Fruit fly (Drosophila melanogaster) whole organism, embryonic: ENCODE measurements around the gene Nepl14.

ENCODE experiments used
- BEAF-32 ChIP-seq: fragments of 200-800 bp; sonication (Bioruptor generic); optimal IDR thresholded peaks from 3 replicates; lab custom pipeline; 2017; ENCODE audit warnings: missing biosample characterization, missing genetic modification characterization, mild to moderate bottlenecking, moderate library complexity, missing genetic modification reagents
- CG1024 ChIP-seq: fragments of 200-800 bp; sonication (Bioruptor generic); IDR thresholded peaks from 2 replicates; pipeline ENCODE4 v1.3.6; 2022; ENCODE audit warnings: missing biosample characterization, missing genetic modification characterization
- CG10654 ChIP-seq: fragments of 200-800 bp; sonication (Bioruptor generic); optimal IDR thresholded peaks from 2 replicates; lab custom pipeline; 2016; ENCODE audit warnings: missing biosample characterization, missing genetic modification characterization
- CG12071 ChIP-seq: fragments of 200-800 bp; sonication (Bioruptor generic); optimal IDR thresholded peaks from 3 replicates; lab custom pipeline; 2018; ENCODE audit warnings: missing biosample characterization, mild to moderate bottlenecking, missing genetic modification characterization
- CG12219 ChIP-seq: fragments of 200-800 bp; sonication (Bioruptor generic); optimal IDR thresholded peaks from 3 replicates; lab custom pipeline; 2018; ENCODE audit warnings: missing biosample characterization, mild to moderate bottlenecking, missing genetic modification characterization
- CG13296 ChIP-seq: fragments of 200-800 bp; sonication (Bioruptor generic); optimal IDR thresholded peaks from 3 replicates; lab custom pipeline; 2018; ENCODE audit warnings: missing biosample characterization, mild to moderate bottlenecking, missing genetic modification characterization
- CG13894 ChIP-seq: fragments of 200-800 bp; sonication (Bioruptor generic); optimal IDR thresholded peaks from 3 replicates; lab custom pipeline; 2018; ENCODE audit warnings: missing biosample characterization, mild to moderate bottlenecking, missing genetic modification characterization, moderate library complexity
- CG16813 ChIP-seq: fragments of 200-800 bp; sonication (Bioruptor generic); IDR thresholded peaks from 3 replicates; pipeline ENCODE4 v1.3.6; 2022; ENCODE audit warnings: missing biosample characterization, missing genetic modification characterization; ENCODE audit not compliant: partially characterized antibody
- CG16815 ChIP-seq: fragments of 200-800 bp; sonication (Bioruptor generic); optimal IDR thresholded peaks from 3 replicates; lab custom pipeline; 2017; ENCODE audit warnings: missing biosample characterization, mild to moderate bottlenecking, missing genetic modification characterization
- CG17359 ChIP-seq: fragments of 200-800 bp; sonication (Bioruptor generic); optimal IDR thresholded peaks from 3 replicates; lab custom pipeline; 2018; ENCODE audit warnings: missing biosample characterization, mild to moderate bottlenecking, missing genetic modification characterization, moderate library complexity
- CG17385 ChIP-seq: fragments of 200-800 bp; sonication (Bioruptor generic); optimal IDR thresholded peaks from 3 replicates; lab custom pipeline; 2018; ENCODE audit warnings: missing biosample characterization, mild to moderate bottlenecking, missing genetic modification characterization
- CG2202 ChIP-seq: fragments of 200-800 bp; sonication (Bioruptor generic); optimal IDR thresholded peaks from 2 replicates; lab custom pipeline; 2018; ENCODE audit warnings: missing biosample characterization, mild to moderate bottlenecking, missing genetic modification characterization
- CG2875 ChIP-seq: fragments of 200-800 bp; sonication (Bioruptor generic); optimal IDR thresholded peaks from 2 replicates; lab custom pipeline; 2017; ENCODE audit warnings: missing biosample characterization, mild to moderate bottlenecking, missing genetic modification characterization, missing genetic modification reagents
- CG30403 ChIP-seq: fragments of 200-800 bp; sonication (Bioruptor generic); optimal IDR thresholded peaks from 3 replicates; lab custom pipeline; 2016; ENCODE audit warnings: missing biosample characterization, missing genetic modification characterization
- CG3281 ChIP-seq: fragments of 200-800 bp; sonication (Bioruptor generic); optimal IDR thresholded peaks from 3 replicates; lab custom pipeline; 2017; ENCODE audit warnings: missing biosample characterization, mild to moderate bottlenecking, missing genetic modification characterization
- CG4730 ChIP-seq: fragments of 200-800 bp; sonication (Bioruptor generic); IDR thresholded peaks from 2 replicates; pipeline ENCODE4 v1.3.6; 2022; ENCODE audit warnings: missing biosample characterization, missing genetic modification characterization
- CG5245 ChIP-seq: fragments of 200-800 bp; sonication (Bioruptor generic); optimal IDR thresholded peaks from 3 replicates; lab custom pipeline; 2016; ENCODE audit warnings: missing biosample characterization, missing genetic modification characterization
- CG6654 ChIP-seq: fragments of 200-800 bp; sonication (Bioruptor generic); optimal IDR thresholded peaks from 2 replicates; lab custom pipeline; 2017; ENCODE audit warnings: missing biosample characterization, mild to moderate bottlenecking, missing genetic modification characterization
- CG8478 ChIP-seq: fragments of >200 bp; optimal IDR thresholded peaks from 2 replicates; lab custom pipeline; 2018
- CG9797 ChIP-seq: fragments of 200-800 bp; sonication (Bioruptor generic); optimal IDR thresholded peaks from 3 replicates; lab custom pipeline; 2018; ENCODE audit warnings: missing biosample characterization, mild to moderate bottlenecking, missing genetic modification characterization
- CHES-1-like ChIP-seq: fragments of 200-800 bp; sonication (Bioruptor generic); optimal IDR thresholded peaks from 2 replicates; lab custom pipeline; 2016; ENCODE audit warnings: missing biosample characterization, missing genetic modification characterization
- Dll ChIP-seq: fragments of 200-800 bp; sonication (Bioruptor generic); IDR thresholded peaks from 4 replicates; pipeline ENCODE4 v1.3.6; 2022; ENCODE audit warnings: missing biosample characterization, missing genetic modification characterization; ENCODE audit not compliant: partially characterized antibody
- Elba2 ChIP-seq: fragments of 200-800 bp; sonication (Bioruptor generic); optimal IDR thresholded peaks from 3 replicates; lab custom pipeline; 2016; ENCODE audit warnings: missing biosample characterization, missing genetic modification characterization
- HLH4C ChIP-seq: fragments of 200-800 bp; sonication (Bioruptor generic); IDR thresholded peaks from 3 replicates; pipeline ENCODE4 v1.3.6; 2022; ENCODE audit warnings: missing biosample characterization, missing genetic modification characterization; ENCODE audit not compliant: partially characterized antibody
- Hmr ChIP-seq: fragments of 200-800 bp; sonication (Bioruptor generic); optimal IDR thresholded peaks from 3 replicates; lab custom pipeline; 2017; ENCODE audit warnings: mild to moderate bottlenecking, missing biosample characterization, missing genetic modification reagents, missing genetic modification characterization
- Kr ChIP-seq: fragments of 200-800 bp; sonication (Bioruptor generic); optimal IDR thresholded peaks from 2 replicates; lab custom pipeline; 2017; ENCODE audit warnings: missing biosample characterization, mild to moderate bottlenecking, missing genetic modification characterization
- Max ChIP-seq: fragments of 200-800 bp; sonication (Bioruptor generic); optimal IDR thresholded peaks from 2 replicates; lab custom pipeline; 2016; ENCODE audit warnings: missing biosample characterization, mild to moderate bottlenecking, missing genetic modification characterization
- Med ChIP-seq: fragments of 200-800 bp; sonication (Bioruptor generic); peaks from one replicate; lab custom pipeline; 2016; ENCODE audit warnings: missing biosample characterization, missing genetic modification characterization, mild to moderate bottlenecking, inconsistent platforms, moderate library complexity
- Opbp ChIP-seq: fragments of 200-800 bp; sonication (Bioruptor generic); IDR thresholded peaks from 3 replicates; pipeline ENCODE4 v1.3.6; 2022; ENCODE audit warnings: missing biosample characterization, missing genetic modification characterization; ENCODE audit not compliant: partially characterized antibody
- Spps ChIP-seq: fragments of 200-800 bp; sonication (Bioruptor generic); optimal IDR thresholded peaks from 2 replicates; lab custom pipeline; 2018; ENCODE audit warnings: missing biosample characterization, mild to moderate bottlenecking, missing genetic modification characterization
- Usf ChIP-seq: fragments of 200-800 bp; sonication (Bioruptor generic); optimal IDR thresholded peaks from 2 replicates; lab custom pipeline; 2017; ENCODE audit warnings: missing genotype, missing biosample characterization, missing genetic modification characterization
- Vsx1 ChIP-seq: fragments of 200-800 bp; sonication (Bioruptor generic); optimal IDR thresholded peaks from 2 replicates; lab custom pipeline; 2017; ENCODE audit warnings: missing biosample characterization, mild to moderate bottlenecking, missing genetic modification characterization, missing genetic modification reagents
- abd-A ChIP-seq: fragments of 200-800 bp; sonication (Bioruptor generic); optimal IDR thresholded peaks from 3 replicates; lab custom pipeline; 2019; ENCODE audit warnings: missing biosample characterization, mild to moderate bottlenecking, missing genetic modification characterization, moderate library complexity
- ac ChIP-seq: fragments of 200-800 bp; sonication (Bioruptor generic); optimal IDR thresholded peaks from 3 replicates; lab custom pipeline; 2017; ENCODE audit warnings: missing biosample characterization, mild to moderate bottlenecking, missing genetic modification characterization
- bbx ChIP-seq: fragments of 200-800 bp; sonication (Bioruptor generic); IDR thresholded peaks from 2 replicates; pipeline ENCODE4 v1.3.6; 2022; ENCODE audit warnings: missing biosample characterization, missing genetic modification characterization; ENCODE audit not compliant: partially characterized antibody
- corto ChIP-seq: fragments of 200-800 bp; sonication (Bioruptor generic); optimal IDR thresholded peaks from 2 replicates; lab custom pipeline; 2016; ENCODE audit warnings: missing biosample characterization, mild to moderate bottlenecking, missing genetic modification characterization, moderate library complexity
- cwo ChIP-seq: fragments of 200-800 bp; sonication (Bioruptor generic); optimal IDR thresholded peaks from 3 replicates; lab custom pipeline; 2017; ENCODE audit warnings: missing biosample characterization, missing genetic modification characterization, mild to moderate bottlenecking, moderate library complexity, missing genetic modification reagents
- eve ChIP-seq, 2 experiments: fragments of >200 bp; optimal IDR thresholded peaks; 2 replicates each; lab custom pipeline; 2017; ENCODE audit warnings: missing biosample characterization in 2 of 2, missing genetic modification characterization in 2 of 2
- fu2 ChIP-seq: fragments of 200-800 bp; sonication (Bioruptor generic); optimal IDR thresholded peaks from 2 replicates; lab custom pipeline; 2016; ENCODE audit warnings: missing biosample characterization, missing genetic modification characterization
- gsb-n ChIP-seq: fragments of 200-800 bp; sonication (Bioruptor generic); optimal IDR thresholded peaks from 3 replicates; lab custom pipeline; 2018; ENCODE audit warnings: missing biosample characterization, mild to moderate bottlenecking, missing genetic modification characterization
- ham ChIP-seq: fragments of 200-800 bp; sonication (Bioruptor generic); IDR thresholded peaks from 2 replicates; pipeline ENCODE4 v1.3.6; 2022; ENCODE audit warnings: missing biosample characterization, missing genetic modification characterization
- oc ChIP-seq: fragments of 200-800 bp; sonication (Bioruptor generic); optimal IDR thresholded peaks from 2 replicates; lab custom pipeline; 2018; ENCODE audit warnings: missing biosample characterization, mild to moderate bottlenecking, missing genetic modification characterization, moderate library complexity
- pfk ChIP-seq: fragments of 200-800 bp; sonication (Bioruptor generic); optimal IDR thresholded peaks from 2 replicates; lab custom pipeline; 2018; ENCODE audit warnings: missing biosample characterization, mild to moderate bottlenecking, missing genetic modification characterization, moderate library complexity
- psq ChIP-seq: fragments of 200-800 bp; sonication (Bioruptor generic); optimal IDR thresholded peaks from 2 replicates; lab custom pipeline; 2017; ENCODE audit warnings: missing biosample characterization, missing genetic modification characterization
- slbo ChIP-seq: fragments of 200-800 bp; sonication (Bioruptor generic); IDR thresholded peaks from 2 replicates; pipeline ENCODE4 v1.3.6; 2022; ENCODE audit warnings: missing biosample characterization, missing genetic modification characterization
- so ChIP-seq: fragments of 200-800 bp; sonication (Bioruptor generic); IDR thresholded peaks from 3 replicates; pipeline ENCODE4 v1.3.6; 2022; ENCODE audit warnings: missing biosample characterization, missing genetic modification characterization
- sr ChIP-seq: fragments of 200-800 bp; sonication (Bioruptor generic); IDR thresholded peaks from 3 replicates; pipeline ENCODE4 v1.3.6; 2022; ENCODE audit warnings: missing biosample characterization, missing genetic modification characterization
- toy ChIP-seq: fragments of 200-800 bp; sonication (Bioruptor generic); IDR thresholded peaks from 2 replicates; pipeline ENCODE4 v1.3.6; 2022; ENCODE audit warnings: missing biosample characterization, missing genetic modification characterization
- trem ChIP-seq: fragments of 200-800 bp; optimal IDR thresholded peaks from 3 replicates; lab custom pipeline; 2019; ENCODE audit warnings: missing biosample characterization, mild to moderate bottlenecking, missing genetic modification characterization, moderate library complexity
- usp ChIP-seq: fragments of >200 bp; optimal IDR thresholded peaks from 2 replicates; lab custom pipeline; 2017; ENCODE audit warnings: missing biosample characterization, missing genetic modification characterization
- wek ChIP-seq: fragments of 200-800 bp; sonication (Bioruptor generic); optimal IDR thresholded peaks from 3 replicates; lab custom pipeline; 2018; ENCODE audit warnings: missing biosample characterization, mild to moderate bottlenecking, missing genetic modification characterization, moderate library complexity
- zf30C ChIP-seq: fragments of 200-800 bp; sonication (Bioruptor generic); optimal IDR thresholded peaks from 3 replicates; lab custom pipeline; 2018; ENCODE audit warnings: missing biosample characterization, mild to moderate bottlenecking, missing genetic modification characterization

Gene Nepl14

DNA sequence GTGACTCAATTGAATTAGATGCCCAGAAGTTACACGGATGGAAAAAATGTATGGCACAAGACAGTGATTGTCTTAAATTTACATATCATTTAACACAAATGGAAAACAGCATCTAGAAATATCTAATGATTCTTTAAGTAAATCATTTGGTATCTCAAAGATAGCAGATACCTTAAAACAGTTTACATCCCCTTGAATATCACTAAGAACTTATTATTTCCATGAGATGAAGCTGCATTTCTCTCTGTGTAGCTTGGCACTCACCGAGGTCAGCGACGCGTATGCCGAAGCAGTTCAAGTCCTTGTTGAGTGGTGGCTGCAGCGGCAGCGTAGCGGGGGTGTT is 43.9 kb downstream of the Nepl14 start (continued):
- TF ChIP-seq CG30403 (peak; percentile 1), CG1024 (GFP tag; lab: Robert Waterston, UW) (no peak), Elba2 (GFP tag; lab: Kevin White, UChicago) (no peak), ham (GFP tag; lab: Robert Waterston, UW) (no peak), zf30C (GFP tag; lab: Kevin White, UChicago) (peak; percentile 72), fu2 (no peak), CG10654 (no peak), trem (tag; lab: Kevin White, UChicago) (peak; percentile 37), CG2875 (GFP tag; lab: Kevin White, UChicago) (no peak), cwo (no peak), slbo (GFP tag; lab: Robert Waterston, UW) (0 out of 2 replicates have a peak, but pooled peaks have one; percentile 18), CG17385 (GFP tag; lab: Kevin White, UChicago) (no peak), Usf (GFP tag; lab: Kevin White, UChicago) (no peak), eve (GFP tag; optimal IDR thresholded peaks at IDR 0.05; lab: Kevin White, UChicago) (no peak), CG13894 (tag; lab: Kevin White, UChicago) (no peak), corto (GFP tag; lab: Kevin White, UChicago) (no peak), Max (no peak), CG9797 (no peak), CG16813 (GFP tag; lab: Robert Waterston, UW) (no peak), abd-A (tag; lab: Kevin White, UChicago) (no peak), CG17359 (tag; lab: Kevin White, UChicago) (peak; percentile 62), gsb-n (tag; lab: Kevin White, UChicago) (no peak), oc (tag; lab: Kevin White, UChicago) (no peak), CHES-1-like (GFP tag; lab: Kevin White, UChicago) (no peak), Kr (GFP tag; lab: Kevin White, UChicago) (no peak), HLH4C (GFP tag; lab: Robert Waterston, UW) (no peak), Hmr (GFP tag; lab: Kevin White, UChicago) (no peak), bbx (no peak), CG4730 (GFP tag; lab: Robert Waterston, UW) (no peak), usp (GFP tag; lab: Kevin White, UChicago) (no peak), CG6654 (GFP tag; lab: Kevin White, UChicago) (no peak), CG8478 (no peak), CG3281 (GFP tag; lab: Kevin White, UChicago) (no peak), Dll (GFP tag; lab: Robert Waterston, UW) (no peak), sr (GFP tag; lab: Robert Waterston, UW) (no peak), CG12071 (peak; percentile 7), pfk (no peak), psq (GFP tag; lab: Kevin White, UChicago) (no peak), CG12219 (GFP tag; lab: Kevin White, UChicago) (no peak), CG2202 (tag; lab: Kevin White, UChicago) (no peak), CG13296 (GFP tag; lab: Kevin White, UChicago) (no peak), CG16815 (GFP tag; lab: Kevin White, UChicago) (no peak), ac (GFP tag; lab: Kevin White, UChicago) (no peak), CG5245 (GFP tag; lab: Kevin White, UChicago) (no peak), toy (GFP tag; lab: Robert Waterston, UW) (no peak), Vsx1 (GFP tag; lab: Kevin White, UChicago) (no peak), so (GFP tag; lab: Robert Waterston, UW) (no peak), Opbp (GFP tag; lab: Robert Waterston, UW) (no peak), BEAF-32 (GFP tag; lab: Kevin White, UChicago) (no peak), Med (no peak), wek (GFP tag; lab: Kevin White, UChicago) (no peak), Spps (tag; lab: Kevin White, UChicago) (no peak)
